Worm (Caenorhabditis elegans) whole organism, young adult: ENCODE data around the gene F56D2.3.

Source experiments
- B0019.2 ChIP-seq: fragments of 200-800 bp; sonication (Bioruptor generic); conservative IDR thresholded peaks from 2 replicates; pipeline ENCODE4 v1.3.6; 2022; ENCODE audit warnings: missing genetic modification reagents, missing genetic modification characterization, missing compliant biosample characterization
- B0261.1 ChIP-seq: sonication (generic microtip); optimal IDR thresholded peaks from 2 replicates; lab custom pipeline; 2016; ENCODE audit warnings: mild to moderate bottlenecking, missing genetic modification characterization, moderate library complexity, missing compliant biosample characterization
- D2030.7 ChIP-seq: fragments of 200-800 bp; sonication (Bioruptor generic); IDR thresholded peaks from 2 replicates; pipeline ENCODE4 v1.3.6; 2022; ENCODE audit warnings: missing genetic modification reagents, missing genetic modification characterization, missing compliant biosample characterization
- F33H1.4 ChIP-seq: fragments of 200-800 bp; sonication (Bioruptor generic); IDR thresholded peaks from 2 replicates; pipeline ENCODE4 v1.3.6; 2022; ENCODE audit warnings: missing genetic modification reagents, missing genetic modification characterization, missing compliant biosample characterization
- F49E8.2 ChIP-seq: sonication (generic microtip); optimal IDR thresholded peaks from 3 replicates; lab custom pipeline; 2017; ENCODE audit warnings: missing genetic modification characterization, mild to moderate bottlenecking, missing compliant biosample characterization, antibody characterized with exemption, moderate library complexity; ENCODE audit not compliant: insufficient read depth
- K11D2.4 ChIP-seq: fragments of 200-800 bp; sonication (Bioruptor generic); IDR thresholded peaks from 2 replicates; pipeline ENCODE4 v1.3.6; 2022; ENCODE audit warnings: missing genetic modification reagents, missing genetic modification characterization, missing compliant biosample characterization
- K12H6.12 ChIP-seq: fragments of 200-800 bp; sonication (Bioruptor generic); optimal IDR thresholded peaks from 2 replicates; lab custom pipeline; 2018; ENCODE audit warnings: mild to moderate bottlenecking, missing genetic modification characterization, missing compliant biosample characterization
- Y56A3A.18 ChIP-seq: fragments of 200-800 bp; sonication (Bioruptor generic); IDR thresholded peaks from 2 replicates; pipeline ENCODE4 v1.3.6; 2022; ENCODE audit warnings: missing genetic modification reagents, missing genetic modification characterization, missing compliant biosample characterization
- aptf-2 ChIP-seq: fragments of 200-800 bp; sonication (Bioruptor generic); conservative IDR thresholded peaks from 2 replicates; pipeline ENCODE4 v1.3.6; 2022; ENCODE audit warnings: missing genetic modification reagents, missing genetic modification characterization, missing compliant biosample characterization
- attf-3 ChIP-seq: fragments of 200-800 bp; sonication (Bioruptor generic); conservative IDR thresholded peaks from 2 replicates; pipeline ENCODE4 v1.3.6; 2022; ENCODE audit warnings: missing genetic modification reagents, missing genetic modification characterization, missing compliant biosample characterization
- cebp-1 ChIP-seq, 2 experiments: fragments of 200-800 bp in 1 of 2; sonication (Bioruptor generic) in 1 of 2; sonication (generic microtip) in 1 of 2; IDR thresholded peaks in 1 of 2; optimal IDR thresholded peaks in 1 of 2; 2 replicates each; pipeline versions ENCODE4 v1.3.6 to Lab custom; 2017 to 2022; ENCODE audit warnings: missing compliant biosample characterization in 2 of 2, missing genetic modification characterization in 2 of 2, mild to moderate bottlenecking in 1 of 2, missing genetic modification reagents in 1 of 2, moderate library complexity in 1 of 2
- ceh-100 ChIP-seq: fragments of 200-800 bp; sonication (Bioruptor generic); IDR thresholded peaks from 2 replicates; pipeline ENCODE4 v1.3.6; 2022; ENCODE audit warnings: missing genetic modification reagents, missing genetic modification characterization, missing compliant biosample characterization
- ceh-27 ChIP-seq: fragments of 200-800 bp; sonication (Bioruptor generic); optimal IDR thresholded peaks from 2 replicates; lab custom pipeline; 2018; ENCODE audit warnings: mild to moderate bottlenecking, missing genetic modification characterization, moderate library complexity, missing compliant biosample characterization
- ceh-91 ChIP-seq: fragments of 200-800 bp; sonication (Bioruptor generic); IDR thresholded peaks from 2 replicates; pipeline ENCODE4 v1.3.6; 2022; ENCODE audit warnings: missing genetic modification reagents, missing genetic modification characterization, missing compliant biosample characterization
- dpl-1 ChIP-seq: fragments of 150-350 bp; optimal IDR thresholded peaks from 2 replicates; lab custom pipeline; 2014; ENCODE audit warnings: missing biosample characterization, missing genetic modification reagents, missing genetic modification characterization
- efl-1 ChIP-seq: fragments of 150-350 bp; optimal IDR thresholded peaks from 2 replicates; lab custom pipeline; 2014; ENCODE audit warnings: missing biosample characterization, missing genetic modification reagents, missing genetic modification characterization
- ets-4 ChIP-seq: fragments of 200-800 bp; sonication (Bioruptor generic); optimal IDR thresholded peaks from 2 replicates; lab custom pipeline; 2018; ENCODE audit warnings: mild to moderate bottlenecking, missing genetic modification characterization, missing compliant biosample characterization
- hlh-26 ChIP-seq: fragments of 200-800 bp; sonication (Bioruptor generic); conservative IDR thresholded peaks from 2 replicates; pipeline ENCODE4 v1.3.6; 2022; ENCODE audit warnings: missing genetic modification reagents, missing genetic modification characterization, missing compliant biosample characterization
- lag-1 ChIP-seq: fragments of 200-800 bp; sonication (Bioruptor generic); IDR thresholded peaks from 2 replicates; pipeline ENCODE4 v1.3.6; 2022; ENCODE audit warnings: missing genetic modification reagents, missing genetic modification characterization, missing compliant biosample characterization
- let-607 ChIP-seq, 2 experiments: fragments of 200-800 bp in 1 of 2; sonication (Bioruptor generic) in 1 of 2; sonication (generic microtip) in 1 of 2; optimal IDR thresholded peaks; 2 replicates each; lab custom pipeline; 2016 to 2018; ENCODE audit warnings: mild to moderate bottlenecking in 2 of 2, missing compliant biosample characterization in 2 of 2, missing genetic modification characterization in 2 of 2, moderate library complexity in 2 of 2, missing genotype in 1 of 2
- lin-54 ChIP-seq: fragments of 200-800 bp; sonication (Bioruptor generic); optimal IDR thresholded peaks from 2 replicates; lab custom pipeline; 2018; ENCODE audit warnings: mild to moderate bottlenecking, missing genetic modification characterization, missing compliant biosample characterization
- lsl-1 ChIP-seq: fragments of 200-800 bp; sonication (Bioruptor generic); optimal IDR thresholded peaks from 2 replicates; lab custom pipeline; 2018; ENCODE audit warnings: mild to moderate bottlenecking, missing genetic modification characterization, moderate library complexity, missing compliant biosample characterization
- madf-3 ChIP-seq: fragments of 200-800 bp; sonication (Bioruptor generic); IDR thresholded peaks from 2 replicates; pipeline ENCODE4 v1.3.6; 2022; ENCODE audit warnings: missing genetic modification reagents, missing genetic modification characterization, missing compliant biosample characterization
- madf-6 ChIP-seq: fragments of 200-800 bp; sonication (Bioruptor generic); IDR thresholded peaks from 2 replicates; pipeline ENCODE4 v1.3.6; 2022; ENCODE audit warnings: missing genetic modification reagents, missing genetic modification characterization, missing compliant biosample characterization
- madf-8 ChIP-seq: fragments of 200-800 bp; sonication (Bioruptor generic); conservative IDR thresholded peaks from 2 replicates; pipeline ENCODE4 v1.3.6; 2022; ENCODE audit warnings: missing genetic modification reagents, missing genetic modification characterization, missing compliant biosample characterization
- mcd-1 ChIP-seq: fragments of 200-800 bp; sonication (Bioruptor generic); IDR thresholded peaks from 2 replicates; pipeline ENCODE4 v1.3.6; 2022; ENCODE audit warnings: missing genetic modification reagents, missing genetic modification characterization, missing compliant biosample characterization
- mxl-1 ChIP-seq: sonication (generic microtip); optimal IDR thresholded peaks from 2 replicates; lab custom pipeline; 2016; ENCODE audit warnings: missing genetic modification characterization, missing compliant biosample characterization
- nhr-120 ChIP-seq: fragments of 200-800 bp; sonication (Bioruptor generic); IDR thresholded peaks from 2 replicates; pipeline ENCODE4 v1.3.6; 2022; ENCODE audit warnings: missing genetic modification characterization, missing compliant biosample characterization
- nhr-179 ChIP-seq: sonication (generic microtip); optimal IDR thresholded peaks from 2 replicates; lab custom pipeline; 2016; ENCODE audit warnings: mild to moderate bottlenecking, missing genetic modification characterization, missing compliant biosample characterization
- nhr-90 ChIP-seq: sonication (generic microtip); optimal IDR thresholded peaks from 2 replicates; lab custom pipeline; 2016; ENCODE audit warnings: missing genotype, mild to moderate bottlenecking, missing genetic modification characterization, missing compliant biosample characterization
- snpc-1.3 ChIP-seq: sonication (generic microtip); optimal IDR thresholded peaks from 2 replicates; lab custom pipeline; 2017; ENCODE audit warnings: missing genetic modification characterization, mild to moderate bottlenecking, missing compliant biosample characterization, antibody characterized with exemption, moderate library complexity, missing genotype, missing genetic modification reagents; ENCODE audit not compliant: insufficient read depth
- snpc-3.4 ChIP-seq: sonication (generic microtip); optimal IDR thresholded peaks from 2 replicates; lab custom pipeline; 2017; ENCODE audit warnings: missing genetic modification characterization, mild to moderate bottlenecking, missing compliant biosample characterization, antibody characterized with exemption, moderate library complexity, missing genotype, missing genetic modification reagents
- somi-1 ChIP-seq: fragments of 200-800 bp; sonication (Bioruptor generic); optimal IDR thresholded peaks from 2 replicates; lab custom pipeline; 2018; ENCODE audit warnings: mild to moderate bottlenecking, missing genetic modification characterization, missing compliant biosample characterization
- sptf-2 ChIP-seq: fragments of 200-800 bp; sonication (Bioruptor generic); optimal IDR thresholded peaks from 2 replicates; lab custom pipeline; 2018; ENCODE audit warnings: mild to moderate bottlenecking, missing genetic modification characterization, missing compliant biosample characterization
- tbp1 ChIP-seq: fragments of 200-800 bp; sonication (Bioruptor generic); optimal IDR thresholded peaks from 2 replicates; lab custom pipeline; 2018; ENCODE audit warnings: mild to moderate bottlenecking, missing genetic modification characterization, missing compliant biosample characterization
- unc-130 ChIP-seq: sonication (generic microtip); optimal IDR thresholded peaks from 2 replicates; lab custom pipeline; 2016; ENCODE audit warnings: missing genetic modification reagents, missing genetic modification characterization, missing compliant biosample characterization

The F56D2.3 gene

ce11 chrIII:5603439-5603986, 18.8 kb downstream of the F56D2.3 start, which contains the start of gene madf-11 (continued):
- TF ChIP-seq snpc-3.4 (tag; lab: Kevin White, UChicago) (no peak), K11D2.4 (GFP tag; lab: Robert Waterston, UW) (0 out of 2 replicates have a peak, but pooled peaks have one; percentile 17), mcd-1 (GFP tag; lab: Robert Waterston, UW) (peak; percentile 66), hlh-26 (no peak), aptf-2 (peak; percentile 45; the same call in 1 of the 2 replicates), ceh-100 (peak; percentile 19; the same call in 1 of the 2 replicates), lag-1 (GFP tag; lab: Robert Waterston, UW) (no peak), B0261.1 (no peak), ceh-91 (GFP tag; lab: Robert Waterston, UW) (no peak), ets-4 (GFP tag; lab: Kevin White, UChicago) (peak; percentile 5), madf-3 (GFP tag; lab: Robert Waterston, UW) (0 out of 2 replicates have a peak, but pooled peaks have one; percentile 51), cebp-1 (GFP tag; IDR thresholded peaks at IDR 0.05; lab: Robert Waterston, UW) (no peak), cebp-1 (tag; optimal IDR thresholded peaks at IDR 0.05; lab: Kevin White, UChicago) (peak; percentile 58), lin-54 (GFP tag; lab: Kevin White, UChicago) (peak; percentile 60), K12H6.12 (tag; lab: Kevin White, UChicago) (peak; percentile 62), mxl-1 (no peak), tbp1 (GFP tag; lab: Kevin White, UChicago) (peak; percentile 31), Y56A3A.18 (GFP tag; lab: Robert Waterston, UW) (no peak), ceh-27 (peak; percentile 83), attf-3 (GFP tag; lab: Robert Waterston, UW) (peak; percentile 31; the same call in 1 of the 2 replicates)

ce11 chrIII:5604080-5604479, 19.3 kb downstream of the F56D2.3 start, which contains the start of gene xnd-1:
TSS of gene xnd-1 (plus strand) at chrIII:5604460.
- TF ChIP-seq D2030.7 (GFP tag; lab: Robert Waterston, UW): peak; percentile 43; the same call in 1 of the 2 replicates
- TF ChIP-seq ets-4 (GFP tag; lab: Kevin White, UChicago): no peak
- no peak for TF ChIP-seq nhr-120
- peak; percentile 82 for TF ChIP-seq F33H1.4
- TF ChIP-seq lsl-1 (GFP tag; lab: Kevin White, UChicago): peak; percentile 95
- no peak for TF ChIP-seq nhr-90 (tag; lab: Kevin White, UChicago)
- peak; percentile 48 for TF ChIP-seq F49E8.2 (tag; lab: Kevin White, UChicago)
- TF ChIP-seq B0019.2: peak; percentile 54; the same call in 1 of the 2 replicates
- TF ChIP-seq dpl-1 (GFP tag; lab: Kevin White, UChicago): peak; percentile 19
- TF ChIP-seq lin-54 (GFP tag; lab: Kevin White, UChicago): peak; percentile 46
- TF ChIP-seq unc-130 (GFP tag; lab: Kevin White, UChicago): no peak
- TF ChIP-seq ceh-91 (GFP tag; lab: Robert Waterston, UW): peak; percentile 52
- no peak for TF ChIP-seq somi-1
- TF ChIP-seq madf-8 (GFP tag; lab: Robert Waterston, UW): 0 out of 2 replicates have a peak, but pooled peaks have one; percentile 36
- TF ChIP-seq sptf-2: no peak
- no peak for TF ChIP-seq nhr-179 (tag; lab: Kevin White, UChicago)
- TF ChIP-seq efl-1: peak; percentile 41
- no peak for TF ChIP-seq let-607 (tag; optimal IDR thresholded peaks at IDR 0.05; lab: Kevin White, UChicago)
- peak; percentile 57 for TF ChIP-seq snpc-1.3 (tag; lab: Kevin White, UChicago)
- peak; percentile 69 for TF ChIP-seq madf-6 (GFP tag; lab: Robert Waterston, UW)
